Worm (Caenorhabditis elegans) whole organism, L1 larva: Measurements from ENCODE around the gene F43H9.4.
A peak's percentile ranks its signal among the peaks of the same experiment; 100 is the strongest.

ENCODE experiments used
- C04F5.9 ChIP-seq: sonication (generic microtip); optimal IDR thresholded peaks from 2 replicates; lab custom pipeline; 2016; ENCODE audit warnings: missing genetic modification characterization, missing compliant biosample characterization
- F16B12.6 ChIP-seq: fragments of 150-350 bp; optimal IDR thresholded peaks from 2 replicates; lab custom pipeline; 2014; ENCODE audit warnings: missing biosample characterization, missing genetic modification characterization
- alr-1 ChIP-seq: fragments of 200-800 bp; sonication (Bioruptor generic); optimal IDR thresholded peaks from 2 replicates; lab custom pipeline; 2018; ENCODE audit warnings: borderline replicate concordance, mild to moderate bottlenecking, missing genetic modification characterization, missing compliant biosample characterization
- ama-1 ChIP-seq: fragments of 150-350 bp; optimal IDR thresholded peaks from 2 replicates; lab custom pipeline; 2014
- blmp-1 ChIP-seq: fragments of 150-350 bp; optimal IDR thresholded peaks from 2 replicates; lab custom pipeline; 2014; ENCODE audit warnings: missing biosample characterization, missing genetic modification characterization
- ceh-88 ChIP-seq: fragments of 200-800 bp; sonication (Bioruptor generic); IDR thresholded peaks from 2 replicates; pipeline ENCODE4 v1.3.6; 2022; ENCODE audit warnings: missing genetic modification characterization, missing compliant biosample characterization
- ces-1 ChIP-seq: fragments of 150-350 bp; optimal IDR thresholded peaks from 2 replicates; lab custom pipeline; 2014; ENCODE audit warnings: missing biosample characterization, missing genetic modification reagents, missing genetic modification characterization
- dpl-1 ChIP-seq, 3 experiments: fragments of 150-350 bp in 2 of 3; sonication (generic microtip) in 1 of 3; optimal IDR thresholded peaks; 2 replicates each; lab custom pipeline; 2014 to 2017; ENCODE audit warnings: missing biosample characterization in 3 of 3, missing genetic modification characterization in 3 of 3, missing genetic modification reagents in 3 of 3
- dsc-1 ChIP-seq: sonication (generic microtip); optimal IDR thresholded peaks from 2 replicates; lab custom pipeline; 2016; ENCODE audit warnings: mild to moderate bottlenecking, missing genetic modification characterization, missing compliant biosample characterization
- egl-13 ChIP-seq: sonication (generic microtip); optimal IDR thresholded peaks from 2 replicates; lab custom pipeline; 2016; ENCODE audit warnings: missing genotype, missing genetic modification reagents, missing genetic modification characterization, missing compliant biosample characterization
- elt-2 ChIP-seq: sonication (generic microtip); optimal IDR thresholded peaks from 2 replicates; lab custom pipeline; 2016; ENCODE audit warnings: missing genetic modification characterization, mild to moderate bottlenecking, inconsistent platforms, missing compliant biosample characterization, missing genetic modification reagents
- elt-3 ChIP-seq, 6 experiments: fragments of 150-350 bp in 1 of 6; sonication (generic microtip); optimal IDR thresholded peaks; 2 replicates each; lab custom pipeline; 2017 to 2018; ENCODE audit warnings: missing biosample characterization in 6 of 6, missing genetic modification characterization in 6 of 6, inconsistent platforms in 1 of 6
- fkh-8 ChIP-seq: sonication (generic microtip); optimal IDR thresholded peaks from 2 replicates; lab custom pipeline; 2016; ENCODE audit warnings: mild to moderate bottlenecking, missing genetic modification characterization, missing compliant biosample characterization
- fos-1 ChIP-seq: fragments of 150-350 bp; optimal IDR thresholded peaks from 2 replicates; lab custom pipeline; 2014; ENCODE audit warnings: missing biosample characterization, missing genetic modification characterization
- hlh-17 ChIP-seq: fragments of 200-800 bp; sonication (Bioruptor generic); optimal IDR thresholded peaks from 2 replicates; lab custom pipeline; 2018; ENCODE audit warnings: missing genetic modification characterization, mild to moderate bottlenecking, missing compliant biosample characterization, moderate library complexity, borderline replicate concordance
- hpl-2 ChIP-seq: fragments of 150-350 bp; optimal IDR thresholded peaks from 2 replicates; lab custom pipeline; 2014; ENCODE audit warnings: missing biosample characterization, missing genetic modification reagents, missing genetic modification characterization
- isw-1 ChIP-seq: fragments of 200-800 bp; sonication (Bioruptor generic); IDR thresholded peaks from 2 replicates; pipeline ENCODE4 v1.3.6; 2022; ENCODE audit warnings: missing genetic modification characterization, missing compliant biosample characterization
- lin-15B ChIP-seq: fragments of 150-350 bp; sonication (generic microtip); optimal IDR thresholded peaks from 3 replicates; lab custom pipeline; 2014; ENCODE audit warnings: missing biosample characterization, missing genetic modification characterization
- lin-35 ChIP-seq, 2 experiments: fragments of 150-350 bp; optimal IDR thresholded peaks; 2 replicates each; lab custom pipeline; 2014; ENCODE audit warnings: missing biosample characterization in 2 of 2, missing genetic modification characterization in 2 of 2, missing genetic modification reagents in 2 of 2
- lin-39 ChIP-seq: fragments of 150-350 bp; optimal IDR thresholded peaks from 2 replicates; lab custom pipeline; 2014; ENCODE audit warnings: missing biosample characterization, missing genetic modification reagents, missing genetic modification characterization
- lsy-2 ChIP-seq, 2 experiments: fragments of 150-350 bp; optimal IDR thresholded peaks; 2 replicates each; lab custom pipeline; 2014; ENCODE audit warnings: missing biosample characterization in 2 of 2, missing genetic modification characterization in 2 of 2
- mab-9 ChIP-seq: fragments of 200-800 bp; sonication (Bioruptor generic); IDR thresholded peaks from 2 replicates; pipeline ENCODE4 v1.3.6; 2022; ENCODE audit warnings: missing genetic modification reagents, missing genetic modification characterization, missing compliant biosample characterization
- mdl-1 ChIP-seq, 2 experiments: fragments of 150-350 bp; optimal IDR thresholded peaks; 2 replicates each; lab custom pipeline; 2014 to 2017; ENCODE audit warnings: missing biosample characterization in 2 of 2, missing genetic modification characterization in 2 of 2, inconsistent platforms in 1 of 2
- mef-2 ChIP-seq: fragments of 150-350 bp; optimal IDR thresholded peaks from 2 replicates; lab custom pipeline; 2014; ENCODE audit warnings: missing biosample characterization, missing genetic modification characterization
- nhr-12 ChIP-seq: sonication (generic microtip); optimal IDR thresholded peaks from 2 replicates; lab custom pipeline; 2017; ENCODE audit warnings: missing biosample characterization, missing genetic modification characterization
- nhr-20 ChIP-seq: sonication (generic microtip); optimal IDR thresholded peaks from 2 replicates; lab custom pipeline; 2016; ENCODE audit warnings: mild to moderate bottlenecking, missing genetic modification characterization, missing compliant biosample characterization
- nhr-47 ChIP-seq: sonication (generic microtip); optimal IDR thresholded peaks from 2 replicates; lab custom pipeline; 2016; ENCODE audit warnings: mild to moderate bottlenecking, missing genetic modification characterization, moderate library complexity, missing compliant biosample characterization
- nhr-71 ChIP-seq: sonication (generic microtip); optimal IDR thresholded peaks from 2 replicates; lab custom pipeline; 2016; ENCODE audit warnings: mild to moderate bottlenecking, missing genetic modification characterization, moderate library complexity, missing compliant biosample characterization
- nhr-77 ChIP-seq: fragments of 150-350 bp; optimal IDR thresholded peaks from 2 replicates; lab custom pipeline; 2014; ENCODE audit warnings: missing biosample characterization, missing genetic modification characterization
- nhr-85 ChIP-seq: sonication (generic microtip); peaks from one replicate; lab custom pipeline; 2016; ENCODE audit warnings: missing genetic modification characterization, inconsistent platforms, missing compliant biosample characterization
- pax-3 ChIP-seq: fragments of 200-800 bp; sonication (Bioruptor generic); optimal IDR thresholded peaks from 2 replicates; lab custom pipeline; 2018; ENCODE audit warnings: mild to moderate bottlenecking, missing genetic modification characterization, moderate library complexity, missing compliant biosample characterization
- pqm-1 ChIP-seq: sonication (generic microtip); optimal IDR thresholded peaks from 3 replicates; lab custom pipeline; 2017; ENCODE audit warnings: missing biosample characterization, missing genetic modification characterization
- snu-23 ChIP-seq: sonication (generic microtip); optimal IDR thresholded peaks from 2 replicates; lab custom pipeline; 2016; ENCODE audit warnings: missing genetic modification characterization, missing compliant biosample characterization
- tbx-2 ChIP-seq: sonication (generic microtip); optimal IDR thresholded peaks from 2 replicates; lab custom pipeline; 2016; ENCODE audit warnings: missing genetic modification characterization, missing compliant biosample characterization
- tlp-1 ChIP-seq: fragments of 150-350 bp; optimal IDR thresholded peaks from 2 replicates; lab custom pipeline; 2014; ENCODE audit warnings: missing biosample characterization, missing genetic modification characterization
- unc-62 ChIP-seq: fragments of 150-350 bp; optimal IDR thresholded peaks from 2 replicates; lab custom pipeline; 2014; ENCODE audit warnings: missing biosample characterization, missing genetic modification reagents, missing genetic modification characterization
- unc-86 ChIP-seq: sonication (generic microtip); optimal IDR thresholded peaks from 2 replicates; lab custom pipeline; 2016; ENCODE audit warnings: missing genetic modification characterization, missing compliant biosample characterization
- unc-98 ChIP-seq: fragments of 200-800 bp; sonication (Bioruptor generic); IDR thresholded peaks from 2 replicates; pipeline ENCODE4 v1.3.6; 2022; ENCODE audit warnings: missing genetic modification characterization, missing compliant biosample characterization
- xbp-1 ChIP-seq: sonication (generic microtip); optimal IDR thresholded peaks from 2 replicates; lab custom pipeline; 2016; ENCODE audit warnings: missing genetic modification characterization, missing compliant biosample characterization
- ztf-4 ChIP-seq: fragments of 150-350 bp; optimal IDR thresholded peaks from 2 replicates; lab custom pipeline; 2014; ENCODE audit warnings: missing biosample characterization, missing genetic modification characterization

Gene F43H9.4

DNA sequence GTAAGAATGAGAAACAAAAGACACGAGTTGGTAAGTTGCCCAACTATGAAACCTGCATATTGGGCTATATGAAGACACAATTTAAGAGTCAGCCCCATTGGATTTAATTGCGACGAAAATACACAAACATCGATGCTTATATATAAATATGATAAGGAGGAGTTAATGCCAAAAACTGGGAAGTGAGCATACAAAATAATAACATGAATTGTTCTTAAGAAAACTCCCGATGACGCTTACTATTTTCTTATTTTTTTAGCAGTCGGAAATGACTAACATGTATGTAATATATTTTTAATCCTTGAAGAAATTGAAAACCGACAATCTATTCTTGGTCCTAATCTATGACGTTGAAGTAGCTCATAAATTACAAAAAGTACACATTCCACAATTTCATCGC lies 45.5 kb downstream of the F43H9.4 start, which contains the start of gene str-144:
TSS of gene str-144 (minus strand) at position 101 of the 400 bp plus-strand sequence.
- TF ChIP-seq lin-39 (no peak), dsc-1 (tag; lab: Kevin White, UChicago) (peak; percentile 15)

DNA sequence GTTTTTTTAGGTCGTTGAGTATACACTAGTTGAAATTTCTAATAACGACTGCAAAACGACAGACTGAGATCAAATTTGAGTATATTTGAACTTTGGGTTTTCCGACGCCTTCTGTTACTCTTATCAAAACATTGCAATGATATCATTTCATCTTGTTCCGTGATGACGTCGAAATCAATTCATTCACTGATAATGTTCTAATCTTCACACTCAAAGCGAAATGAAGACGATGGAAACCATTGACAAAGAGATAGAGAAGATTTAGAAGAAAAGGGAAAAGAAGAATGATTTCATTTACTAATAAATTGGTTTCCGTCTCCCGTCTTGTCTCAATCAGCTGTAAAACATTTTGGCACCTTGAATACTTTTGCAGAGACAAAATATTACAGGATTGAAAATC lies 46.7 kb downstream of the F43H9.4 start:
- peak in 5 of 6 experiments; percentile 78 to 89 (median 86) for TF ChIP-seq elt-3 (tag; optimal IDR thresholded peaks at IDR 0.05; lab: Kevin White, UChicago)
- no peak for TF ChIP-seq isw-1
- no peak for TF ChIP-seq nhr-12 (tag; lab: Kevin White, UChicago)
- peak; percentile 29 for TF ChIP-seq nhr-20 (tag; lab: Kevin White, UChicago)
- TF ChIP-seq ceh-88 (GFP tag; lab: Robert Waterston, UW), result no peak
- TF ChIP-seq nhr-77 (tag; lab: Kevin White, UChicago), result no peak
- no peak for TF ChIP-seq tbx-2 (tag; lab: Kevin White, UChicago)
- no peak for TF ChIP-seq hpl-2 (GFP tag; lab: Kevin White, UChicago)
- TF ChIP-seq ama-1 (lab: Kevin White, UChicago), result no peak
- TF ChIP-seq hlh-17 (GFP tag; lab: Kevin White, UChicago), result no peak
- no peak for TF ChIP-seq lin-35 (GFP tag; optimal IDR thresholded peaks at IDR 0.05; lab: Kevin White, UChicago)
- no peak for TF ChIP-seq mdl-1 (tag; optimal IDR thresholded peaks at IDR 0.05; lab: Kevin White, UChicago)
- TF ChIP-seq dpl-1 (GFP tag; optimal IDR thresholded peaks at IDR 0.05; lab: Kevin White, UChicago), result no peak
- TF ChIP-seq unc-98 (GFP tag; lab: Robert Waterston, UW), result no peak
- TF ChIP-seq nhr-85 (tag; lab: Kevin White, UChicago), result peak; percentile 85
- peak; percentile 56 for TF ChIP-seq dsc-1 (tag; lab: Kevin White, UChicago)
- no peak for TF ChIP-seq lin-15B (tag; lab: Kevin White, UChicago)
- no peak for TF ChIP-seq unc-62 (GFP tag; lab: Kevin White, UChicago)
- TF ChIP-seq lsy-2 (tag; optimal IDR thresholded peaks at IDR 0.05; lab: Kevin White, UChicago), result no peak
- no peak for TF ChIP-seq unc-86 (tag; lab: Kevin White, UChicago)
- no peak for TF ChIP-seq snu-23 (GFP tag; lab: Kevin White, UChicago)
- peak; percentile 89 for TF ChIP-seq blmp-1
- TF ChIP-seq mef-2, result no peak
- no peak for TF ChIP-seq nhr-71 (tag; lab: Kevin White, UChicago)
- TF ChIP-seq egl-13 (tag; lab: Kevin White, UChicago), result no peak
- TF ChIP-seq fkh-8 (tag; lab: Kevin White, UChicago), result no peak

DNA sequence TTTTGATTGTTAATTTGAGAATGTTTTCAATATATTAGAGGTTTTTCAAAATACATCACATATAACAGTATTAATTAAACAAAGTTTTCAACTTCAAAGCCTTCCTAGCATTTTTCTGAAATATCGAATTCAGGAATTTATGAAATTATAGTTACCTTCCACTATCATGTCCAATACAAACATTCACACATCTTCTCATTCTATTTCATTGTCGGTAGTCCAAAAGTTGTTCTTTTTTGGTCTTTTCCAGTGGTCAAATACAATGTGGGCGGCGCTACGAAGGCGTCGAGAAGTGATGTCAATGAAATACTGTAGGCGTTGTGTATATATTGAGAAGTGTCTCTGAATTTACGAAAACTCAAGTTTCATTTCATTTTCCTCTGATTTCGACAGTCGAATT lies 49.2 kb downstream of the F43H9.4 start, which contains the start of gene catp-3:
TSS of gene catp-3 (plus strand) at position 301 of the 400 bp plus-strand sequence.
- TF ChIP-seq nhr-47 (tag; lab: Kevin White, UChicago) (no peak), lin-15B (tag; lab: Kevin White, UChicago) (no peak), mab-9 (GFP tag; lab: Robert Waterston, UW) (no peak), tlp-1 (no peak), ztf-4 (tag; lab: Kevin White, UChicago) (no peak), mdl-1 (tag; optimal IDR thresholded peaks at IDR 0.05; lab: Kevin White, UChicago) (no peak), ces-1 (GFP tag; lab: Kevin White, UChicago) (no peak), unc-62 (GFP tag; lab: Kevin White, UChicago) (no peak), ama-1 (lab: Kevin White, UChicago) (no peak), alr-1 (tag; lab: Kevin White, UChicago) (no peak), xbp-1 (tag; lab: Kevin White, UChicago) (no peak), unc-98 (GFP tag; lab: Robert Waterston, UW) (no peak), C04F5.9 (tag; lab: Kevin White, UChicago) (no peak), elt-2 (tag; lab: Kevin White, UChicago) (no peak), pax-3 (tag; lab: Kevin White, UChicago) (no peak), pqm-1 (tag; lab: Kevin White, UChicago) (no peak), fos-1 (tag; lab: Kevin White, UChicago) (no peak), F16B12.6 (no peak)
